Fruit fly (Drosophila melanogaster) whole organism, wandering third instar larva: ENCODE measurements around the gene CG33784.
A peak's percentile ranks its signal among the peaks of the same experiment; 100 is the strongest.

Source experiments
- Abd-B ChIP-seq: fragments of >200 bp; optimal IDR thresholded peaks from 2 replicates; lab custom pipeline; 2017; ENCODE audit warnings: missing biosample characterization, missing genetic modification characterization
- CG32264 ChIP-seq: fragments of 200-800 bp; sonication (Bioruptor generic); optimal IDR thresholded peaks from 2 replicates; lab custom pipeline; 2016; ENCODE audit warnings: missing biosample characterization, missing genetic modification characterization
- CG9705 ChIP-seq: fragments of 200-800 bp; sonication (Bioruptor generic); optimal IDR thresholded peaks from 2 replicates; lab custom pipeline; 2018; ENCODE audit warnings: missing biosample characterization, mild to moderate bottlenecking, missing genetic modification characterization
- CrebA ChIP-seq: fragments of 200-800 bp; sonication (Bioruptor generic); optimal IDR thresholded peaks from 2 replicates; lab custom pipeline; 2016; ENCODE audit warnings: missing biosample characterization, mild to moderate bottlenecking, missing genetic modification characterization, borderline replicate concordance
- Dfd ChIP-seq: fragments of >200 bp; optimal IDR thresholded peaks from 2 replicates; lab custom pipeline; 2017; ENCODE audit warnings: missing biosample characterization, missing genetic modification characterization
- Dif ChIP-seq: fragments of 200-275, 200-300 bp; sonication (Bioruptor generic); optimal IDR thresholded peaks from 2 replicates; lab custom pipeline; 2018; ENCODE audit warnings: missing biosample characterization, missing genetic modification characterization; ENCODE audit not compliant: partially characterized antibody
- GATAd ChIP-seq: sonication (Bioruptor generic); optimal IDR thresholded peaks from 2 replicates; lab custom pipeline; 2016; ENCODE audit warnings: missing biosample characterization, missing genetic modification characterization
- HLH106 ChIP-seq: fragments of 200-800 bp; optimal IDR thresholded peaks from 3 replicates; lab custom pipeline; 2019; ENCODE audit warnings: missing biosample characterization, mild to moderate bottlenecking, missing genetic modification characterization, moderate library complexity
- Hnf4 ChIP-seq: fragments of 200-800 bp; sonication (Bioruptor generic); optimal IDR thresholded peaks from 2 replicates; lab custom pipeline; 2016; ENCODE audit warnings: missing biosample characterization, mild to moderate bottlenecking, missing genetic modification characterization
- Hr78 ChIP-seq: fragments of >200 bp; optimal IDR thresholded peaks from 2 replicates; lab custom pipeline; 2017; ENCODE audit warnings: missing biosample characterization, missing genetic modification characterization
- Hr83 ChIP-seq: fragments of 200-300 bp; sonication (Bioruptor generic); optimal IDR thresholded peaks from 2 replicates; lab custom pipeline; 2016; ENCODE audit warnings: missing biosample characterization, mild to moderate bottlenecking, missing genetic modification characterization, moderate library complexity; ENCODE audit not compliant: poor library complexity, severe bottlenecking
- Jra ChIP-seq: sonication (Bioruptor generic); optimal IDR thresholded peaks from 2 replicates; lab custom pipeline; 2016; ENCODE audit warnings: missing biosample characterization, missing genetic modification characterization
- Mio ChIP-seq: sonication (Bioruptor generic); optimal IDR thresholded peaks from 2 replicates; lab custom pipeline; 2016; ENCODE audit warnings: missing biosample characterization, missing genetic modification characterization
- Myc ChIP-seq: fragments of >200 bp; optimal IDR thresholded peaks from 2 replicates; lab custom pipeline; 2017
- N ChIP-seq: fragments of >200 bp; optimal IDR thresholded peaks from 2 replicates; lab custom pipeline; 2018; ENCODE audit warnings: missing biosample characterization, missing external identifiers, missing genetic modification characterization
- OdsH ChIP-seq: fragments of 200-800 bp; sonication (Bioruptor generic); optimal IDR thresholded peaks from 2 replicates; lab custom pipeline; 2016; ENCODE audit warnings: missing biosample characterization, mild to moderate bottlenecking, missing genetic modification characterization
- Rel ChIP-seq, 2 experiments: fragments of 200-800 bp; sonication (Bioruptor generic) in 1 of 2; optimal IDR thresholded peaks; 2 replicates in 1 of 2; 3 replicates in 1 of 2; lab custom pipeline; 2016 to 2019; ENCODE audit warnings: mild to moderate bottlenecking in 2 of 2, missing biosample characterization in 2 of 2, missing genetic modification characterization in 2 of 2, moderate library complexity in 1 of 2
- Sp1 ChIP-seq: fragments of 200-800 bp; sonication (Bioruptor generic); optimal IDR thresholded peaks from 3 replicates; lab custom pipeline; 2019; ENCODE audit warnings: missing biosample characterization, mild to moderate bottlenecking, missing genetic modification characterization, moderate library complexity
- Vsx2 ChIP-seq: fragments of 200-300, 225-300 bp; sonication (Bioruptor generic); optimal IDR thresholded peaks from 2 replicates; lab custom pipeline; 2018; ENCODE audit warnings: missing biosample characterization, missing genetic modification characterization; ENCODE audit not compliant: partially characterized antibody
- br ChIP-seq: fragments of 200-800 bp; sonication (Bioruptor generic); optimal IDR thresholded peaks from 2 replicates; lab custom pipeline; 2016; ENCODE audit warnings: missing biosample characterization, missing genetic modification characterization
- brk ChIP-seq: fragments of 200-800 bp; sonication (Bioruptor generic); optimal IDR thresholded peaks from 2 replicates; lab custom pipeline; 2016; ENCODE audit warnings: missing biosample characterization, mild to moderate bottlenecking, missing genetic modification characterization
- dl ChIP-seq, 2 experiments: fragments of 175-275, 200-275 bp in 1 of 2; fragments of 200-275 bp in 1 of 2; sonication (Bioruptor generic); optimal IDR thresholded peaks; lab custom pipeline; 2018; ENCODE audit warnings: mild to moderate bottlenecking in 2 of 2, missing biosample characterization in 2 of 2, missing genetic modification characterization in 2 of 2, moderate library complexity in 2 of 2; ENCODE audit not compliant: partially characterized antibody in 2 of 2, insufficient read depth in 1 of 2
- dmrt93B ChIP-seq: fragments of 200-800 bp; sonication (Bioruptor generic); optimal IDR thresholded peaks from 2 replicates; lab custom pipeline; 2018; ENCODE audit warnings: missing biosample characterization, mild to moderate bottlenecking, missing genetic modification characterization
- dsf ChIP-seq: sonication (Bioruptor generic); optimal IDR thresholded peaks from 2 replicates; lab custom pipeline; 2016; ENCODE audit warnings: missing biosample characterization, missing genetic modification characterization, borderline replicate concordance
- ey ChIP-seq: fragments of 200-800 bp; sonication (Bioruptor generic); optimal IDR thresholded peaks from 2 replicates; lab custom pipeline; 2016; ENCODE audit warnings: missing biosample characterization, missing genetic modification characterization
- foxo ChIP-seq, 2 experiments: fragments of 200-800 bp; sonication (Bioruptor generic); optimal IDR thresholded peaks; 2 replicates in 1 of 2; 3 replicates in 1 of 2; lab custom pipeline; 2016 to 2017; ENCODE audit warnings: missing biosample characterization in 2 of 2, missing genetic modification characterization in 2 of 2
- fru ChIP-seq: fragments of 200-800 bp; sonication (Bioruptor generic); optimal IDR thresholded peaks from 3 replicates; lab custom pipeline; 2016; ENCODE audit warnings: missing biosample characterization, mild to moderate bottlenecking, missing genetic modification characterization
- h ChIP-seq: fragments of 200-800 bp; sonication (Bioruptor generic); optimal IDR thresholded peaks from 3 replicates; lab custom pipeline; 2016; ENCODE audit warnings: missing biosample characterization, mild to moderate bottlenecking, missing genetic modification characterization
- jim ChIP-seq: fragments of 175-275, 200-325 bp; sonication (Bioruptor generic); optimal IDR thresholded peaks from 2 replicates; lab custom pipeline; 2016; ENCODE audit warnings: missing biosample characterization, mild to moderate bottlenecking, missing genetic modification characterization
- lola ChIP-seq: fragments of >200 bp; optimal IDR thresholded peaks from 2 replicates; lab custom pipeline; 2017; ENCODE audit warnings: missing biosample characterization, missing genetic modification characterization
- pan ChIP-seq: fragments of >200 bp; optimal IDR thresholded peaks from 2 replicates; lab custom pipeline; 2017
- psq ChIP-seq: fragments of 200-800 bp; sonication (Bioruptor generic); optimal IDR thresholded peaks from 3 replicates; lab custom pipeline; 2017; ENCODE audit warnings: missing biosample characterization, mild to moderate bottlenecking, missing genetic modification characterization, moderate library complexity
- rgr ChIP-seq: fragments of 200-800 bp; sonication (Bioruptor generic); optimal IDR thresholded peaks from 3 replicates; lab custom pipeline; 2016; ENCODE audit warnings: missing biosample characterization, mild to moderate bottlenecking, missing genetic modification characterization
- sage ChIP-seq: fragments of 200-800 bp; sonication (Bioruptor generic); optimal IDR thresholded peaks from 2 replicates; lab custom pipeline; 2016; ENCODE audit warnings: missing biosample characterization, mild to moderate bottlenecking, missing genetic modification characterization
- sv ChIP-seq: fragments of 200-800 bp; sonication (Bioruptor generic); optimal IDR thresholded peaks from 3 replicates; lab custom pipeline; 2016; ENCODE audit warnings: missing biosample characterization, missing genetic modification characterization
- tai ChIP-seq: sonication (Bioruptor generic); optimal IDR thresholded peaks from 2 replicates; lab custom pipeline; 2016; ENCODE audit warnings: missing biosample characterization, missing genetic modification characterization
- usp ChIP-seq: fragments of >200 bp; optimal IDR thresholded peaks from 2 replicates; lab custom pipeline; 2017; ENCODE audit warnings: missing biosample characterization, missing genetic modification characterization
- woc ChIP-seq: sonication (Bioruptor generic); optimal IDR thresholded peaks from 2 replicates; lab custom pipeline; 2016; ENCODE audit warnings: missing biosample characterization, mild to moderate bottlenecking, missing genetic modification characterization

Gene CG33784

DNA sequence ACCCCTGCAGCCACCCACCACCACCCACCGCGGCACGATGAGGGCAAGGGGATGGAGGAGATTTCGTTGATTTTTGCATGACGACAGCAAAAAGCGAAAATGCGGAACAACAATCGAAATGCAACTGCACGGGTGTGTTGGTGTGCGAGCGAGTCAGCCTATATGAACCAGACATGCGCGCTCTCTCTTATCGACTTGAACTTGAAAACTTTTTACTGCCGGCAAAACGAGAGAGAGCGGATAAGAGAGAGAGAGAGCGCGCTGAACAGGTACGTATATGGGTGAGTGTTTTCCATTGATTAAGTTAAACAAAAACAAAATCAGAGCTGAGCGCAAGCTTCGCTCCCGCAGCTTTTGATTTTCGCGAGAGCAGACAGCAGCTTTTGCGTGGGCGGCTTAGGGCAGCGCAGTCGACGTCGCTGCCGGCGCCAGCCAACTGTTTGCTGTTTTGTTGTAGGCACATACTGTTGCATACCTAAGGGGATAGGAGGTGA, 21.5 kb downstream of the CG33784 start:
- no peak for TF ChIP-seq usp (GFP tag; lab: Kevin White, UChicago)
- TF ChIP-seq Dfd (GFP tag; lab: Kevin White, UChicago), result no peak
- peak; percentile 96 to 97 for TF ChIP-seq dl (GFP tag; optimal IDR thresholded peaks at IDR 0.05; lab: Kevin White, UChicago; ENCODE audit: insufficient read depth in 1 of 2, partially characterized antibody in 2 of 2)
- no peak for TF ChIP-seq CG32264 (GFP tag; lab: Kevin White, UChicago)
- TF ChIP-seq CG9705 (GFP tag; lab: Kevin White, UChicago), result no peak
- TF ChIP-seq lola, result no peak
- peak; percentile 8 for TF ChIP-seq Hnf4 (GFP tag; lab: Kevin White, UChicago)
- no peak for TF ChIP-seq GATAd (GFP tag; lab: Kevin White, UChicago)
- no peak for TF ChIP-seq N (GFP tag; lab: Kevin White, UChicago)
- no peak for TF ChIP-seq sv (GFP tag; lab: Kevin White, UChicago)
- no peak for TF ChIP-seq HLH106 (tag; lab: Kevin White, UChicago)
- peak; percentile 15 for TF ChIP-seq Jra (GFP tag; lab: Kevin White, UChicago)
- TF ChIP-seq Abd-B (GFP tag; lab: Kevin White, UChicago), result no peak
- peak; percentile 10 for TF ChIP-seq Rel (GFP tag; optimal IDR thresholded peaks at IDR 0.05; lab: Kevin White, UChicago)
- peak; percentile 33 for TF ChIP-seq Rel (tag; optimal IDR thresholded peaks at IDR 0.05; lab: Kevin White, UChicago)
- TF ChIP-seq Hr83, result peak; percentile 69
- no peak for TF ChIP-seq foxo (GFP tag; optimal IDR thresholded peaks at IDR 0.05; lab: Kevin White, UChicago)
- TF ChIP-seq dmrt93B (GFP tag; lab: Kevin White, UChicago), result no peak
- peak; percentile 83 for TF ChIP-seq Vsx2 (GFP tag; lab: Kevin White, UChicago)
- peak; percentile 84 for TF ChIP-seq psq (GFP tag; lab: Kevin White, UChicago)
- TF ChIP-seq Hr78 (GFP tag; lab: Kevin White, UChicago), result no peak
- no peak for TF ChIP-seq Myc
- no peak for TF ChIP-seq br (GFP tag; lab: Kevin White, UChicago)
- TF ChIP-seq dsf (GFP tag; lab: Kevin White, UChicago), result no peak
- no peak for TF ChIP-seq ey
- peak; percentile 14 for TF ChIP-seq fru (GFP tag; lab: Kevin White, UChicago)
- no peak for TF ChIP-seq woc (GFP tag; lab: Kevin White, UChicago)
- no peak for TF ChIP-seq brk (GFP tag; lab: Kevin White, UChicago)
- no peak for TF ChIP-seq pan
- TF ChIP-seq Mio, result no peak
- TF ChIP-seq CrebA, result peak; percentile 88
- peak; percentile 19 for TF ChIP-seq rgr
- peak; percentile 15 for TF ChIP-seq sage (GFP tag; lab: Kevin White, UChicago)
- TF ChIP-seq Sp1 (GFP tag; lab: Kevin White, UChicago), result peak; percentile 18
- no peak for TF ChIP-seq tai (GFP tag; lab: Kevin White, UChicago)
- TF ChIP-seq h, result peak; percentile 44
- TF ChIP-seq jim, result no peak
- no peak for TF ChIP-seq OdsH (GFP tag; lab: Kevin White, UChicago)
- peak; percentile 98 for TF ChIP-seq Dif (GFP tag; lab: Kevin White, UChicago)

DNA sequence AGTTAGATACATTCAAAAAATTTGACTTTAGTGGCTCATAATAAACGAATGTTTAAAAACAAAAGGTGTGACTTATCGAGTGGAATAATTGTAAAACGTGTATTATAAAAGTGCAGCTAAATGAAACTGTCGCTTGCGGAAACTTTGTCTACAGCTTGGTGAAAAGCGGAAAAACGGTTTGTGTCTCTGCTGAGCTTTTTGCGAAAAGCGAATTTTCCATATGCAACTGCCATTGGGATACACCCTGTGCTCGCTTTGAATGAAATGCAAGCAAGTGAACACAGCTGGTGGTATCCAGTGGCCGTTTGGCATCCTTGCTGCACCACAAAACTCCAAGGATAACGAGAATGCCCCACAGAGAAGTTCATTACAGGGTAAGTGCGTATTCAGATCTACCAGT, 23.2 kb downstream of the CG33784 start:
- TF ChIP-seq dmrt93B (GFP tag; lab: Kevin White, UChicago) (no peak), Myc (no peak), fru (GFP tag; lab: Kevin White, UChicago) (no peak), br (GFP tag; lab: Kevin White, UChicago) (no peak), psq (GFP tag; lab: Kevin White, UChicago) (no peak)

DNA sequence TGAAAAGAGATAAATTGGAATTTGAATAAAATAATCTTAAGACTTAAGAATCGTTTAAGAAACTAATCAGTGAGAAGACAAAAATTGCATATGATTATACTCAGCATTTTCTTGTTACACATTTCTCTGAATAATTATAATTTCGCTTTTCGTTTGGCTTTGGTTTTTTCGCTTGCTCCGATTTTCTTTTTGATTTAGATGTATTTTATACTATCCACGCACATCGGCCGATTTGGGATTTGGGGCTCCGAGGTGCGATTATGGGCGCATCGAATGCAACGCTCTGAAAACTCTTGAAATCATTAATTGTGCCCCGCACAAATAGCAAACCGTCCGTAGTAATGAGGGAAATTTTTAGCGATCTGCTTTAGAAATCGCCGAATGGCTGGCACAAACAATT, 23.8 kb downstream of the CG33784 start:
- TF ChIP-seq foxo (GFP tag; optimal IDR thresholded peaks at IDR 0.05; lab: Kevin White, UChicago) (no peak), Hnf4 (GFP tag; lab: Kevin White, UChicago) (no peak), Rel (GFP tag; optimal IDR thresholded peaks at IDR 0.05; lab: Kevin White, UChicago) (no peak), Rel (tag; optimal IDR thresholded peaks at IDR 0.05; lab: Kevin White, UChicago) (no peak), br (GFP tag; lab: Kevin White, UChicago) (no peak), sv (GFP tag; lab: Kevin White, UChicago) (no peak)
